Fruit fly (Drosophila melanogaster) whole organism, embryonic: ENCODE data around the gene CG1764.

Source experiments
- Bgb ChIP-seq: fragments of 200-800 bp; sonication (Bioruptor generic); IDR thresholded peaks from 2 replicates; pipeline ENCODE4 v1.3.6; 2022; ENCODE audit warnings: missing biosample characterization, missing genetic modification characterization; ENCODE audit not compliant: partially characterized antibody
- CG10147 ChIP-seq: fragments of 200-800 bp; sonication (Bioruptor generic); optimal IDR thresholded peaks from 2 replicates; lab custom pipeline; 2019; ENCODE audit warnings: missing biosample characterization, mild to moderate bottlenecking, missing genetic modification characterization, moderate library complexity
- CG10565 ChIP-seq: fragments of 200-800 bp; sonication (Bioruptor generic); optimal IDR thresholded peaks from 3 replicates; lab custom pipeline; 2016; ENCODE audit warnings: missing biosample characterization, mild to moderate bottlenecking, missing genetic modification characterization
- CG10654 ChIP-seq: fragments of 200-800 bp; sonication (Bioruptor generic); optimal IDR thresholded peaks from 2 replicates; lab custom pipeline; 2016; ENCODE audit warnings: missing biosample characterization, missing genetic modification characterization
- CG11504 ChIP-seq: fragments of 200-800 bp; sonication (Bioruptor generic); optimal IDR thresholded peaks from 3 replicates; lab custom pipeline; 2019; ENCODE audit warnings: missing biosample characterization, mild to moderate bottlenecking, missing genetic modification characterization, moderate library complexity
- CG11560 ChIP-seq: fragments of 200-800 bp; sonication (Bioruptor generic); IDR thresholded peaks from 3 replicates; pipeline ENCODE4 v1.3.6; 2022; ENCODE audit warnings: missing biosample characterization, missing genetic modification characterization
- CG12071 ChIP-seq: fragments of 200-800 bp; sonication (Bioruptor generic); optimal IDR thresholded peaks from 3 replicates; lab custom pipeline; 2018; ENCODE audit warnings: missing biosample characterization, mild to moderate bottlenecking, missing genetic modification characterization
- CG1233 ChIP-seq: fragments of 200-800 bp; sonication (Bioruptor generic); optimal IDR thresholded peaks from 4 replicates; lab custom pipeline; 2018; ENCODE audit warnings: missing biosample characterization, mild to moderate bottlenecking, missing genetic modification characterization
- CG12391 ChIP-seq: fragments of 200-800 bp; sonication (Bioruptor generic); optimal IDR thresholded peaks from 3 replicates; lab custom pipeline; 2018; ENCODE audit warnings: missing biosample characterization, mild to moderate bottlenecking, missing genetic modification characterization, moderate library complexity
- CG13296 ChIP-seq: fragments of 200-800 bp; sonication (Bioruptor generic); optimal IDR thresholded peaks from 3 replicates; lab custom pipeline; 2018; ENCODE audit warnings: missing biosample characterization, mild to moderate bottlenecking, missing genetic modification characterization
- CG31224 ChIP-seq: fragments of 200-800 bp; sonication (Bioruptor generic); IDR thresholded peaks from 2 replicates; pipeline ENCODE4 v1.3.6; 2022; ENCODE audit warnings: missing biosample characterization, missing genetic modification characterization
- CG31388 ChIP-seq: fragments of 200-800 bp; sonication (Bioruptor generic); optimal IDR thresholded peaks from 2 replicates; lab custom pipeline; 2016; ENCODE audit warnings: missing biosample characterization, missing genetic modification characterization
- CG33213 ChIP-seq: fragments of 200-800 bp; sonication (Bioruptor generic); optimal IDR thresholded peaks from 3 replicates; lab custom pipeline; 2016; ENCODE audit warnings: missing biosample characterization, missing genetic modification characterization
- CG34224 ChIP-seq: fragments of 200-800 bp; sonication (Bioruptor generic); IDR thresholded peaks from 3 replicates; pipeline ENCODE4 v1.3.6; 2022; ENCODE audit warnings: missing biosample characterization, missing genetic modification characterization; ENCODE audit not compliant: partially characterized antibody
- CG4707 ChIP-seq: fragments of 200-800 bp; sonication (Bioruptor generic); optimal IDR thresholded peaks from 2 replicates; lab custom pipeline; 2018; ENCODE audit warnings: missing biosample characterization, mild to moderate bottlenecking, missing genetic modification characterization, moderate library complexity
- CG4730 ChIP-seq: fragments of 200-800 bp; sonication (Bioruptor generic); IDR thresholded peaks from 2 replicates; pipeline ENCODE4 v1.3.6; 2022; ENCODE audit warnings: missing biosample characterization, missing genetic modification characterization
- CG4854 ChIP-seq: fragments of 200-800 bp; sonication (Bioruptor generic); optimal IDR thresholded peaks from 2 replicates; lab custom pipeline; 2016; ENCODE audit warnings: missing biosample characterization, missing genetic modification characterization, inconsistent platforms
- CG6765 ChIP-seq: fragments of 200-800 bp; sonication (Bioruptor generic); optimal IDR thresholded peaks from 3 replicates; lab custom pipeline; 2017; ENCODE audit warnings: missing biosample characterization, mild to moderate bottlenecking, missing genetic modification characterization
- CG7271 ChIP-seq: fragments of 200-800 bp; sonication (Bioruptor generic); optimal IDR thresholded peaks from 2 replicates; lab custom pipeline; 2018; ENCODE audit warnings: missing biosample characterization, mild to moderate bottlenecking, missing genetic modification characterization, moderate library complexity
- CG7556 ChIP-seq: fragments of 200-800 bp; sonication (Bioruptor generic); optimal IDR thresholded peaks from 2 replicates; lab custom pipeline; 2017; ENCODE audit warnings: missing biosample characterization, mild to moderate bottlenecking, missing genetic modification characterization
- Deaf1 ChIP-seq: fragments of 200-800 bp; optimal IDR thresholded peaks from 3 replicates; lab custom pipeline; 2019; ENCODE audit warnings: missing biosample characterization, mild to moderate bottlenecking, missing genetic modification characterization, moderate library complexity
- Dref ChIP-seq: fragments of 200-800 bp; sonication (Bioruptor generic); IDR thresholded peaks from 2 replicates; pipeline ENCODE4 v1.3.6; 2022; ENCODE audit warnings: missing biosample characterization, missing genetic modification characterization
- Fer3 ChIP-seq: fragments of 200-800 bp; sonication (Bioruptor generic); optimal IDR thresholded peaks from 2 replicates; lab custom pipeline; 2018; ENCODE audit warnings: missing biosample characterization, mild to moderate bottlenecking, missing genetic modification characterization, moderate library complexity
- HLH54F ChIP-seq: fragments of 200-800 bp; sonication (Bioruptor generic); optimal IDR thresholded peaks from 3 replicates; lab custom pipeline; 2016; ENCODE audit warnings: missing biosample characterization, missing genetic modification characterization
- HmgZ ChIP-seq: fragments of 200-800 bp; sonication (Bioruptor generic); optimal IDR thresholded peaks from 2 replicates; lab custom pipeline; 2018; ENCODE audit warnings: missing biosample characterization, mild to moderate bottlenecking, missing genetic modification characterization
- Myb ChIP-seq: fragments of 200-800 bp; sonication (Bioruptor generic); optimal IDR thresholded peaks from 2 replicates; lab custom pipeline; 2016; ENCODE audit warnings: missing biosample characterization, missing genetic modification characterization
- Nf-YA ChIP-seq: fragments of 200-800 bp; sonication (Bioruptor generic); IDR thresholded peaks from 2 replicates; pipeline ENCODE4 v1.3.6; 2022; ENCODE audit warnings: missing biosample characterization, missing genetic modification characterization
- PHDP ChIP-seq: fragments of 200-800 bp; sonication (Bioruptor generic); optimal IDR thresholded peaks from 3 replicates; lab custom pipeline; 2018; ENCODE audit warnings: missing biosample characterization, mild to moderate bottlenecking, missing genetic modification characterization, moderate library complexity
- Pdp1 ChIP-seq, 2 experiments: fragments of 200-800 bp; sonication (Bioruptor generic); optimal IDR thresholded peaks; 3 replicates each; lab custom pipeline; 2016; ENCODE audit warnings: missing biosample characterization in 2 of 2, missing genetic modification characterization in 2 of 2, mild to moderate bottlenecking in 1 of 2, moderate library complexity in 1 of 2
- Scr ChIP-seq: fragments of 200-800 bp; sonication (Bioruptor generic); IDR thresholded peaks from 2 replicates; pipeline ENCODE4 v1.3.6; 2022; ENCODE audit warnings: missing biosample characterization, missing genetic modification characterization; ENCODE audit not compliant: partially characterized antibody
- TFAM ChIP-seq: fragments of 200-800 bp; sonication (Bioruptor generic); optimal IDR thresholded peaks from 2 replicates; lab custom pipeline; 2017; ENCODE audit warnings: missing biosample characterization, missing genetic modification characterization, inconsistent platforms
- Taf1 ChIP-seq: fragments of 200-800 bp; sonication (Bioruptor generic); IDR thresholded peaks from 2 replicates; pipeline ENCODE4 v1.3.6; 2022; ENCODE audit warnings: missing biosample characterization, missing genetic modification characterization
- YL-1 ChIP-seq: fragments of 200-800 bp; sonication (Bioruptor generic); optimal IDR thresholded peaks from 3 replicates; lab custom pipeline; 2017; ENCODE audit warnings: missing biosample characterization, mild to moderate bottlenecking, missing genetic modification characterization
- ab ChIP-seq: fragments of 200-800 bp; sonication (Bioruptor generic); optimal IDR thresholded peaks from 2 replicates; lab custom pipeline; 2016; ENCODE audit warnings: missing biosample characterization, missing genetic modification characterization
- abd-A ChIP-seq: fragments of 200-800 bp; sonication (Bioruptor generic); optimal IDR thresholded peaks from 3 replicates; lab custom pipeline; 2019; ENCODE audit warnings: missing biosample characterization, mild to moderate bottlenecking, missing genetic modification characterization, moderate library complexity
- br ChIP-seq: fragments of >200 bp; optimal IDR thresholded peaks from 2 replicates; lab custom pipeline; 2017
- chinmo ChIP-seq: fragments of 200-800 bp; sonication (Bioruptor generic); IDR thresholded peaks from 4 replicates; pipeline ENCODE4 v1.3.6; 2022; ENCODE audit warnings: missing biosample characterization, missing genetic modification characterization; ENCODE audit not compliant: partially characterized antibody
- esg ChIP-seq: fragments of 200-800 bp; sonication (Bioruptor generic); conservative IDR thresholded peaks from 2 replicates; pipeline ENCODE4 v1.3.6; 2022; ENCODE audit warnings: missing biosample characterization, missing genetic modification characterization
- exex ChIP-seq: fragments of 200-800 bp; sonication (Bioruptor generic); optimal IDR thresholded peaks from 4 replicates; lab custom pipeline; 2018; ENCODE audit warnings: missing biosample characterization, mild to moderate bottlenecking, missing genetic modification characterization, moderate library complexity
- grau ChIP-seq: fragments of 200-800 bp; optimal IDR thresholded peaks from 3 replicates; lab custom pipeline; 2019; ENCODE audit warnings: missing biosample characterization, mild to moderate bottlenecking, missing genetic modification characterization, moderate library complexity
- gt ChIP-seq: fragments of 200-800 bp; sonication (Bioruptor generic); IDR thresholded peaks from 2 replicates; pipeline ENCODE4 v1.3.6; 2022; ENCODE audit warnings: missing biosample characterization, missing genetic modification characterization
- lab ChIP-seq: fragments of 200-800 bp; sonication (Bioruptor generic); optimal IDR thresholded peaks from 3 replicates; lab custom pipeline; 2017; ENCODE audit warnings: missing biosample characterization, missing genetic modification characterization, mild to moderate bottlenecking, moderate library complexity, missing genetic modification reagents
- lov ChIP-seq, 2 experiments: fragments of 200-800 bp in 1 of 2; fragments of >200 bp in 1 of 2; sonication (Bioruptor generic) in 1 of 2; IDR thresholded peaks in 1 of 2; optimal IDR thresholded peaks in 1 of 2; 2 replicates in 1 of 2; 3 replicates in 1 of 2; pipeline versions ENCODE4 v1.3.6 to Lab custom; 2017 to 2022; ENCODE audit warnings: missing biosample characterization in 1 of 2, missing genetic modification characterization in 1 of 2
- nerfin-1 ChIP-seq: fragments of 200-800 bp; sonication (Bioruptor generic); optimal IDR thresholded peaks from 3 replicates; lab custom pipeline; 2019; ENCODE audit warnings: missing biosample characterization, mild to moderate bottlenecking, missing genetic modification characterization, moderate library complexity
- pum ChIP-seq: fragments of 200-800 bp; sonication (Bioruptor generic); optimal IDR thresholded peaks from 2 replicates; lab custom pipeline; 2016; ENCODE audit warnings: missing biosample characterization, missing genetic modification characterization
- row ChIP-seq: fragments of 200-800 bp; sonication (Bioruptor generic); IDR thresholded peaks from 3 replicates; pipeline ENCODE4 v1.3.6; 2022; ENCODE audit warnings: missing biosample characterization, missing genetic modification characterization
- tio ChIP-seq: fragments of 200-800 bp; sonication (Bioruptor generic); optimal IDR thresholded peaks from 2 replicates; lab custom pipeline; 2017; ENCODE audit warnings: missing biosample characterization, missing genetic modification characterization, inconsistent platforms
- usp ChIP-seq: fragments of >200 bp; optimal IDR thresholded peaks from 2 replicates; lab custom pipeline; 2017; ENCODE audit warnings: missing biosample characterization, missing genetic modification characterization
- wdn ChIP-seq: fragments of 200-800 bp; sonication (Bioruptor generic); IDR thresholded peaks from 2 replicates; pipeline ENCODE4 v1.3.6; 2022; ENCODE audit warnings: missing biosample characterization, missing genetic modification characterization
- yki ChIP-seq: fragments of >200 bp; optimal IDR thresholded peaks from 3 replicates; lab custom pipeline; 2018

CG1764 gene

dm6 chrX:13337454-13337853 is 35.2 kb upstream of the CG1764 start, which contains the start of gene RpS15Aa (continued):
- TF ChIP-seq HmgZ (tag; lab: Kevin White, UChicago) (peak; percentile 57), row (peak; percentile 50), Fer3 (tag; lab: Kevin White, UChicago) (peak; percentile 69), CG7271 (tag; lab: Kevin White, UChicago) (peak; percentile 75), CG4707 (GFP tag; lab: Kevin White, UChicago) (peak; percentile 66), br (lab: Kevin White, UChicago) (no peak), Taf1 (peak; percentile 33; the same call in 1 of the 2 replicates), CG34224 (GFP tag; lab: Robert Waterston, UW) (peak; percentile 11), Pdp1 (GFP tag; optimal IDR thresholded peaks at IDR 0.05; lab: Kevin White, UChicago) (peak; percentile 53 to 69), abd-A (tag; lab: Kevin White, UChicago) (no peak), CG33213 (peak; percentile 90), Myb (peak; percentile 90), nerfin-1 (peak; percentile 35), HLH54F (GFP tag; lab: Kevin White, UChicago) (peak; percentile 67), Dref (GFP tag; lab: Robert Waterston, UW) (peak; percentile 90), CG12071 (peak; percentile 76), CG11504 (tag; lab: Kevin White, UChicago) (peak; percentile 55), usp (GFP tag; lab: Kevin White, UChicago) (no peak), CG10565 (GFP tag; lab: Kevin White, UChicago) (peak; percentile 14), Deaf1 (tag; lab: Kevin White, UChicago) (no peak), CG31388 (GFP tag; lab: Kevin White, UChicago) (no peak), Bgb (GFP tag; lab: Robert Waterston, UW) (peak; percentile 67), exex (tag; lab: Kevin White, UChicago) (peak; percentile 33), CG4730 (GFP tag; lab: Robert Waterston, UW) (peak; percentile 53), tio (GFP tag; lab: Kevin White, UChicago) (peak; percentile 42), CG4854 (GFP tag; lab: Kevin White, UChicago) (no peak), grau (tag; lab: Kevin White, UChicago) (peak; percentile 59), YL-1 (peak; percentile 82), lab (GFP tag; lab: Kevin White, UChicago) (peak; percentile 89), lov (optimal IDR thresholded peaks at IDR 0.05; lab: Kevin White, UChicago) (no peak), lov (GFP tag; IDR thresholded peaks at IDR 0.05; lab: Robert Waterston, UW) (peak; percentile 90), CG11560 (tag; lab: Robert Waterston, UW) (peak; percentile 75), Scr (GFP tag; lab: Robert Waterston, UW) (peak; percentile 29), CG1233 (peak; percentile 79), yki (peak; percentile 1), Nf-YA (GFP tag; lab: Robert Waterston, UW) (peak; percentile 66), pum (GFP tag; lab: Kevin White, UChicago) (peak; percentile 38), wdn (GFP tag; lab: Robert Waterston, UW) (peak; percentile 57; the same call in 1 of the 2 replicates), PHDP (peak; percentile 66), ab (GFP tag; lab: Kevin White, UChicago) (no peak), TFAM (GFP tag; lab: Kevin White, UChicago) (peak; percentile 10), CG7556 (no peak), CG31224 (GFP tag; lab: Robert Waterston, UW) (peak; percentile 68), CG10654 (GFP tag; lab: Kevin White, UChicago) (peak; percentile 68), CG6765 (peak; percentile 86), chinmo (GFP tag; lab: Robert Waterston, UW) (no peak), gt (GFP tag; lab: Robert Waterston, UW) (peak; percentile 49; the same call in 1 of the 2 replicates), esg (GFP tag; lab: Robert Waterston, UW) (peak; percentile 12; the same call in 1 of the 2 replicates), CG12391 (tag; lab: Kevin White, UChicago) (peak; percentile 49), CG13296 (GFP tag; lab: Kevin White, UChicago) (peak; percentile 79), CG10147 (GFP tag; lab: Kevin White, UChicago) (peak; percentile 25)
